Worm (Caenorhabditis elegans): ENCODE measurements around the gene mif-4.
"Not testable (repeated sequence)": the region's sequence is repeated elsewhere in the genome, so short reads cannot be mapped to it uniquely, and the experiment has no call there.

Gene mif-4

DNA sequence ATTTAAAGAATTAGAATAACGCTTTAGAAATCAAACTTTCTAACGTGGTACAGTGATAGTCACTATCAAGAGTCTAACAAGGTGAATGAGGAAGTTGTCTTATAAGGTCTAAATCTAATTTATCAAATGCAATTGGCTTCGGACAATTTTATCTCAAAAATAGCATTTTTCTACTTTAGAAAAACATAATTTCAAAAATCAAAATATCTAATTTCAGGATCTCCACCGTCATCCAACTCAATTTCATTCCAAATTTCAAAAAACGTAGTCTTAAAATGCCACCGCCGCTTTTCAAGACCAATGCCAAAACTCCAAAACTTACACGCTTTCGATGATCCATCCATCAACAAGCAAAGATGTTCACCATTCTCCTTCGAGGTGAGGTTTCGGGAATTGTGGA is 29.3 kb upstream of the mif-4 start, which contains the start of gene Y73B6BL.270:
Y73B6BL.270 (plus strand) TSS at position 301 of the 400 bp plus-strand sequence.
- TF ChIP-seq unc-130 (tag; optimal IDR thresholded peaks at IDR 0.05) (no peak), irx-1 (tag; optimal IDR thresholded peaks at IDR 0.05) (no peak), lin-13 (GFP tag; optimal IDR thresholded peaks at IDR 0.05) (no peak), ceh-8 (GFP tag; optimal IDR thresholded peaks at IDR 0.05) (no peak), ceh-63 (GFP tag; optimal IDR thresholded peaks at IDR 0.05) (no peak), lin-15B (tag; optimal IDR thresholded peaks at IDR 0.05) (no peak), ama-1 (optimal IDR thresholded peaks at IDR 0.05) (no peak), sox-4 (tag; optimal IDR thresholded peaks at IDR 0.05) (no peak), nhr-12 (tag; optimal IDR thresholded peaks at IDR 0.05) (no peak)

DNA sequence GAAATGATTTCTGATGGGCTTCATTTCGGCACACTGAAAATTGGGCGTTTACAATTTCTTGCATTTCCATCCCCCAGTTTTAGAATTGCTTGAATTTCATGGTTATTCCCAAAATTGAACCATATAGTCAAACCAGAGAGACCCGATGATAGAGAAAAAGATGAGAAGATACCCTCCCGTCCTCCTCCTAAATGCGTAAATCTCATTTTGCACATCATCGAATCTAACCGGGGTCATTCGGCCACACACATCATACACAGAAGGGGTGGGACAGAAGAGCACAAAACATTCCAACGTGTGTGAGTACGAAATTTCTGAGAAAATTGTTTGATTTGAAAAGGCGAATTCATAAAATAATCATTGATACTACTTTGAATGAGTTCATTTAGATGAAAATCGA is 27.8 kb upstream of the mif-4 start:
- TF ChIP-seq xbp-1 (tag; optimal IDR thresholded peaks at IDR 0.05) = no peak
- no peak for TF ChIP-seq efl-1 (optimal IDR thresholded peaks at IDR 0.05)
- peak in 1 of 2 experiments; percentile 72 for TF ChIP-seq efl-1 (GFP tag; optimal IDR thresholded peaks at IDR 0.05 in 1 of 2)
- no peak for TF ChIP-seq ceh-88 (GFP tag; IDR thresholded peaks at IDR 0.05)
- no peak for TF ChIP-seq ceh-90 (tag; optimal IDR thresholded peaks at IDR 0.05)
- peak; percentile 22 for TF ChIP-seq fkh-10 (GFP tag; optimal IDR thresholded peaks at IDR 0.05)
- TF ChIP-seq nhr-28 (tag; optimal IDR thresholded peaks at IDR 0.05) = no peak
- TF ChIP-seq lin-35 (GFP tag; optimal IDR thresholded peaks at IDR 0.05) = no peak
- TF ChIP-seq unc-130 (tag; optimal IDR thresholded peaks at IDR 0.05) = no peak

DNA sequence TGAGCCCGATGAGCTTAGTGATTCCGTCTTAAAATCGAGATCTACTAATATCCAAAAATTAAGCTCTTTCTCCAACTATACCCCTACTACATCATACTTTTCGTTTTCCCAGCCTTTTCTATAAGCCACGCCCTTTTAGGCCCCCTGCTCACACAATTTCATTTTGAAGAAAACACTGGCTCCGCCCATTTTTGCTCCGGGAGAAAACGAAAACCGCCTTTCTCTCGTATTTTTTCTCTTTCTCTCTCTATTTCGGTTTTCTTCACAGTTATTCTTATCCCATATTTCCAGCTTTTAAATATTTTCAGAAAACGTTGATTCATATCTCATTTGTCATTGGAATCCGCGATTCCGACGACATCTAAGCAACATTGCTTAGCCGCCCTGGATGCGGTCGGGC is 25.9 kb upstream of the mif-4 start, which contains the start of gene Y73B6BL.47:
Y73B6BL.47 (plus strand) TSS at position 301 of the 400 bp plus-strand sequence.
- TF ChIP-seq nhr-11 (tag; optimal IDR thresholded peaks at IDR 0.05) = no peak
- no peak for TF ChIP-seq egl-27 (tag; optimal IDR thresholded peaks at IDR 0.05)

DNA sequence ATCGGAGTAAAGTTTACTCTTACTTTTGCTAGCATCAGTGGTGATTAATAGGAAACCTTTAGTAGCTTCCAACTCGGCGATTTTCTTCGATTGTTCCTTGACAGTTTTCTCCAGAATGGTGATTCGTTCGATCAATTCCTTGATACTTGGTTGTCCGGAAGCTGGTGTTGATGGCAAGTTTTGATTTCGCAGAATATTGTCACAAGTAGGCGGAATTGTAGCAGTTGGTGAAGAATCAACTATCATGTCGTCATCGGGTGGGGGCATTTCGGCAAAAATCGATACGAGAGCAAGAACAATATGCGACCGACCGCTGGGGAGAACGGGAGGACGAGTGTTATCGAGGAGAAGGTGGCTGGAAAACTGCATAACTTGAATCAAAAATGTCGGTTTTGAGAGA is 11.4 kb upstream of the mif-4 start, which contains the start of gene Y73B6BL.289:
Y73B6BL.289 (plus strand) TSS at position 301 of the 400 bp plus-strand sequence.
- TF ChIP-seq elt-3 (tag; optimal IDR thresholded peaks at IDR 0.05); lin-13 (GFP tag; optimal IDR thresholded peaks at IDR 0.05); ceh-90 (tag; optimal IDR thresholded peaks at IDR 0.05): not testable (repeated sequence)

DNA sequence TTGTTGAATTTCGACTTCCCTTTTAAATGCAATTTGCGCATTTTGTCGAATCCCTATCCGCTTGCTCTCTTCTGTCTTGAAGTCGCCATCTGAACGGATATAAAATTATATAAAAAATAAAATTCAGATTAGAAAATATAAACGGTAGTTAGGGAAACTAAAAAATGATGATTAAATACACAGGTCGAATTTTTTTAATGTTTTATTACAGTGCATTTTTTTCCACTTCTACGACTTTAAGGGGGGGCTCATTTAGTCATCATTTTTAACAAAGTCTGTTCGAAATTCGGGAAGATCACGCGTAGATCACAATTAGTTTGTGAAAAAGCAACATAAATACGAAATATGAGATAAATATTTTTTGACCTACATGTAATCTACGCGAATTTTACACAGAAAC is 7.1 kb upstream of the mif-4 start, which contains the start of gene Y73B6BL.14:
Y73B6BL.14 (minus strand) TSS at position 101 of the 400 bp plus-strand sequence.
- TF ChIP-seq lin-14 (GFP tag; optimal IDR thresholded peaks at IDR 0.05) (peak; percentile 3), zag-1 (tag; optimal IDR thresholded peaks at IDR 0.05) (no peak)

DNA sequence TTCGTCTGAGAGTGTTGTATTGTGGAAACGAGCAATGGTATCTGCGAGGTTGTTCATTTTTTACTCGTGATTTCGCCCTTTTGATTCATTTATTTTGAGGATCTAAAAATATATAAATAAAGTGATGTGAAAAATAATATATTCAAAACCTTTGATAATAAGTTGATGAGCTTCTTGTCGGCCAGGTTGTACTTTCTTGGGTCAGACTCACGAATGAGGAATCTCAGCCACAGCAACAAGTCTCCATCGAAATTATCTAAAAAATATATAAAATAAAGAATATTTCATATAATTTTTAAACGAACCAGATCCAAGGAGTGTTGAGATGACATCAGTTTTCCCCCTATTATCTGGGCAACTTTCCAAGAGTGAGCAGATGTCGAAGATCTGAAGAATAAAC is 6.6 kb upstream of the mif-4 start, which contains the start of gene Y73B6BL.288:
Y73B6BL.288 (minus strand) TSS at position 101 of the 400 bp plus-strand sequence.
- no peak for TF ChIP-seq ces-1 (GFP tag; optimal IDR thresholded peaks at IDR 0.05)
- TF ChIP-seq unc-30 (tag; optimal IDR thresholded peaks at IDR 0.05) = no peak
- TF ChIP-seq nhr-71 (tag; optimal IDR thresholded peaks at IDR 0.05) = no peak
- TF ChIP-seq ceh-63 (GFP tag; optimal IDR thresholded peaks at IDR 0.05) = no peak
- TF ChIP-seq elt-2 (tag; optimal IDR thresholded peaks at IDR 0.05) = no peak
- TF ChIP-seq C34B4.2 (tag; optimal IDR thresholded peaks at IDR 0.05) = no peak
- TF ChIP-seq Y116A8C.19 (tag; optimal IDR thresholded peaks at IDR 0.05; ENCODE audit: borderline replicate concordance) = no peak
- no peak for TF ChIP-seq jun-1 (tag; optimal IDR thresholded peaks at IDR 0.05)
- no peak for TF ChIP-seq C16A3.4 (tag; optimal IDR thresholded peaks at IDR 0.05)
- no peak for TF ChIP-seq nhr-20 (tag; optimal IDR thresholded peaks at IDR 0.05)
- no peak for TF ChIP-seq mdl-1 (tag; optimal IDR thresholded peaks at IDR 0.05)
- no peak for TF ChIP-seq dsc-1 (tag; optimal IDR thresholded peaks at IDR 0.05)
- TF ChIP-seq lin-15B (tag; optimal IDR thresholded peaks at IDR 0.05) = no peak
- no peak for TF ChIP-seq zip-4 (GFP tag; optimal IDR thresholded peaks at IDR 0.05)

Measured in whole organism, L1 larva.